Worm (Caenorhabditis elegans): Measurements from ENCODE around the gene C45G9.12.

Gene C45G9.12

ce11 chrIII:5076569-5076968, 5.2 kb upstream of the C45G9.12 start:
- TF ChIP-seq F13H6.1 (tag; optimal IDR thresholded peaks at IDR 0.05): no peak
- no peak for TF ChIP-seq nhr-237 (tag; optimal IDR thresholded peaks at IDR 0.05)
- TF ChIP-seq mbf-1 (tag; optimal IDR thresholded peaks at IDR 0.05): no peak
- TF ChIP-seq unc-55 (GFP tag; optimal IDR thresholded peaks at IDR 0.05): peak; percentile 59

ce11 chrIII:5074398-5074797, 3.0 kb upstream of the C45G9.12 start, which contains the start of gene ttbk-6:
TSS of gene ttbk-6 (plus strand) at chrIII:5074698.
- no peak for TF ChIP-seq nhr-12 (tag; optimal IDR thresholded peaks at IDR 0.05)
- TF ChIP-seq alr-1 (tag; optimal IDR thresholded peaks at IDR 0.05): no peak
- no peak for TF ChIP-seq nhr-129 (tag; optimal IDR thresholded peaks at IDR 0.05)
- TF ChIP-seq crh-2 (tag; optimal IDR thresholded peaks at IDR 0.05): no peak
- TF ChIP-seq mab-5 (tag; optimal IDR thresholded peaks at IDR 0.05): no peak
- no peak for TF ChIP-seq elt-1 (tag; optimal IDR thresholded peaks at IDR 0.05)
- TF ChIP-seq lsy-2 (tag; optimal IDR thresholded peaks at IDR 0.05): no peak
- TF ChIP-seq nhr-25 (tag; optimal IDR thresholded peaks at IDR 0.05): no peak
- no peak for TF ChIP-seq nhr-77 (tag; optimal IDR thresholded peaks at IDR 0.05)
- no peak for TF ChIP-seq sma-3 (GFP tag; optimal IDR thresholded peaks at IDR 0.05)
- no peak for TF ChIP-seq unc-39 (tag; optimal IDR thresholded peaks at IDR 0.05)
- TF ChIP-seq lin-11 (tag; optimal IDR thresholded peaks at IDR 0.05): no peak
- no peak for TF ChIP-seq dmd-4 (tag; optimal IDR thresholded peaks at IDR 0.05)

- TF ChIP-seq nhr-6 (tag; optimal IDR thresholded peaks at IDR 0.05): peak; percentile 52
- TF ChIP-seq nhr-21 (tag; optimal IDR thresholded peaks at IDR 0.05): no peak
- peak; percentile 75 for TF ChIP-seq C34F6.9 (tag; optimal IDR thresholded peaks at IDR 0.05)
- peak; percentile 71 to 85 for TF ChIP-seq lsy-2 (tag; optimal IDR thresholded peaks at IDR 0.05)
- TF ChIP-seq nhr-10 (tag; optimal IDR thresholded peaks at IDR 0.05): no peak
- no peak for TF ChIP-seq zag-1 (tag; optimal IDR thresholded peaks at IDR 0.05)
- no peak for TF ChIP-seq sem-4 (tag; optimal IDR thresholded peaks at IDR 0.05)
- TF ChIP-seq snpc-4 (tag; optimal IDR thresholded peaks at IDR 0.05): peak; percentile 42
- TF ChIP-seq nhr-11 (tag; optimal IDR thresholded peaks at IDR 0.05): no peak
- no peak for TF ChIP-seq ceh-16 (tag; optimal IDR thresholded peaks at IDR 0.05)
- TF ChIP-seq ztf-4 (tag; optimal IDR thresholded peaks at IDR 0.05): peak; percentile 43
- peak; percentile 74 for TF ChIP-seq lin-13 (GFP tag; optimal IDR thresholded peaks at IDR 0.05)
- TF ChIP-seq blmp-1 (tag; optimal IDR thresholded peaks at IDR 0.05; ENCODE audit: insufficient read depth): no peak
- no peak for TF ChIP-seq aly-2 (tag; optimal IDR thresholded peaks at IDR 0.05)
- peak; percentile 11 for TF ChIP-seq lin-11 (tag; optimal IDR thresholded peaks at IDR 0.05)
- no peak for TF ChIP-seq mdl-1 (tag; optimal IDR thresholded peaks at IDR 0.05)
- TF ChIP-seq ama-1 (optimal IDR thresholded peaks at IDR 0.05): no peak
- no peak for TF ChIP-seq dmd-4 (tag; optimal IDR thresholded peaks at IDR 0.05)
- peak; percentile 81 for TF ChIP-seq unc-55 (GFP tag; optimal IDR thresholded peaks at IDR 0.05)
- no peak for TF ChIP-seq nhr-23 (tag; optimal IDR thresholded peaks at IDR 0.05)
- peak; percentile 11 for TF ChIP-seq R02D3.7 (tag; optimal IDR thresholded peaks at IDR 0.05)
- TF ChIP-seq crh-2 (tag; optimal IDR thresholded peaks at IDR 0.05): peak; percentile 43
- TF ChIP-seq alr-1 (tag; optimal IDR thresholded peaks at IDR 0.05): no peak
- no peak for TF ChIP-seq nhr-25 (tag; optimal IDR thresholded peaks at IDR 0.05)
- TF ChIP-seq F13H6.1 (tag; optimal IDR thresholded peaks at IDR 0.05): peak; percentile 73
- TF ChIP-seq ztf-11 (tag; optimal IDR thresholded peaks at IDR 0.05): no peak
- TF ChIP-seq fos-1 (tag; optimal IDR thresholded peaks at IDR 0.05): no peak
- TF ChIP-seq sma-3 (GFP tag; optimal IDR thresholded peaks at IDR 0.05): peak; percentile 83
- TF ChIP-seq nhr-237 (tag; optimal IDR thresholded peaks at IDR 0.05): no peak
- TF ChIP-seq unc-39 (tag; optimal IDR thresholded peaks at IDR 0.05): no peak
- peak; percentile 52 for TF ChIP-seq mab-5 (tag; optimal IDR thresholded peaks at IDR 0.05)
- TF ChIP-seq elt-3 (tag; optimal IDR thresholded peaks at IDR 0.05): no peak
- peak; percentile 94 for TF ChIP-seq gmeb-1 (tag; optimal IDR thresholded peaks at IDR 0.05)
- TF ChIP-seq nhr-12 (tag; optimal IDR thresholded peaks at IDR 0.05): no peak
- no peak for TF ChIP-seq ztf-1 (GFP tag; conservative IDR thresholded peaks at IDR 0.05)
- peak; percentile 20 for TF ChIP-seq nhr-129 (tag; optimal IDR thresholded peaks at IDR 0.05)
- no peak for TF ChIP-seq peb-1 (tag; optimal IDR thresholded peaks at IDR 0.05)
- peak; percentile 88 for TF ChIP-seq sma-9 (GFP tag; optimal IDR thresholded peaks at IDR 0.05)
- no peak for TF ChIP-seq sma-9 (tag; optimal IDR thresholded peaks at IDR 0.05)
- TF ChIP-seq egl-27 (tag; optimal IDR thresholded peaks at IDR 0.05): no peak
Observed at ce11 chrIII:5068675-5069233, 2.7 kb downstream of the C45G9.12 start, which contains the start of the genes C45G9.11 and C45G9.2. TSS of gene C45G9.11 (minus strand) at chrIII:5068725. TSS of gene C45G9.2 (plus strand) at chrIII:5069066.

Data from whole organism, L2 larva.